Fruit fly (Drosophila melanogaster) whole organism, embryonic: ENCODE data around the gene CG34278.

ENCODE experiments used
- Blimp-1 ChIP-seq: fragments of 200-800 bp; sonication (Bioruptor generic); optimal IDR thresholded peaks from 3 replicates; lab custom pipeline; 2018; ENCODE audit warnings: missing biosample characterization, missing genetic modification characterization, mild to moderate bottlenecking, moderate library complexity, missing genetic modification reagents
- CG11398 ChIP-seq: fragments of 200-800 bp; sonication (Bioruptor generic); optimal IDR thresholded peaks from 2 replicates; lab custom pipeline; 2016; ENCODE audit warnings: missing biosample characterization, missing genetic modification characterization
- CG11456 ChIP-seq: fragments of 200-800 bp; sonication (Bioruptor generic); IDR thresholded peaks from 3 replicates; pipeline ENCODE4 v1.3.6; 2022; ENCODE audit warnings: missing biosample characterization, missing genetic modification characterization
- CG11695 ChIP-seq: fragments of 200-800 bp; sonication (Bioruptor generic); IDR thresholded peaks from 3 replicates; pipeline ENCODE4 v1.3.6; 2022; ENCODE audit warnings: missing biosample characterization, missing genetic modification characterization
- CG1233 ChIP-seq: fragments of 200-800 bp; sonication (Bioruptor generic); optimal IDR thresholded peaks from 4 replicates; lab custom pipeline; 2018; ENCODE audit warnings: missing biosample characterization, mild to moderate bottlenecking, missing genetic modification characterization
- CG1529 ChIP-seq: fragments of 200-800 bp; sonication (Bioruptor generic); optimal IDR thresholded peaks from 3 replicates; lab custom pipeline; 2018; ENCODE audit warnings: missing biosample characterization, missing genetic modification characterization
- CG15479 ChIP-seq: fragments of 200-800 bp; sonication (Bioruptor generic); optimal IDR thresholded peaks from 3 replicates; lab custom pipeline; 2019; ENCODE audit warnings: missing biosample characterization, mild to moderate bottlenecking, missing genetic modification characterization, moderate library complexity
- CG17912 ChIP-seq: fragments of 200-800 bp; sonication (Bioruptor generic); optimal IDR thresholded peaks from 2 replicates; lab custom pipeline; 2018; ENCODE audit warnings: missing biosample characterization, mild to moderate bottlenecking, missing genetic modification characterization
- CG2875 ChIP-seq: fragments of 200-800 bp; sonication (Bioruptor generic); optimal IDR thresholded peaks from 2 replicates; lab custom pipeline; 2017; ENCODE audit warnings: missing biosample characterization, mild to moderate bottlenecking, missing genetic modification characterization, missing genetic modification reagents
- CG31441 ChIP-seq: fragments of 200-800 bp; sonication (Bioruptor generic); IDR thresholded peaks from 2 replicates; pipeline ENCODE4 v1.3.6; 2022; ENCODE audit warnings: missing biosample characterization, missing genetic modification characterization
- CG32532 ChIP-seq: fragments of 200-800 bp; sonication (Bioruptor generic); IDR thresholded peaks from 2 replicates; pipeline ENCODE4 v1.3.6; 2022; ENCODE audit warnings: missing biosample characterization, missing genetic modification characterization
- CG4328 ChIP-seq: fragments of 200-800 bp; sonication (Bioruptor generic); optimal IDR thresholded peaks from 3 replicates; lab custom pipeline; 2017; ENCODE audit warnings: missing biosample characterization, missing genetic modification reagents, missing genetic modification characterization
- CG6254 ChIP-seq: fragments of 200-800 bp; sonication (Bioruptor generic); optimal IDR thresholded peaks from 3 replicates; lab custom pipeline; 2017; ENCODE audit warnings: mild to moderate bottlenecking, missing biosample characterization, missing genetic modification reagents, missing genetic modification characterization
- CG7745 ChIP-seq: fragments of 200-800 bp; sonication (Bioruptor generic); optimal IDR thresholded peaks from 2 replicates; lab custom pipeline; 2018; ENCODE audit warnings: missing biosample characterization, mild to moderate bottlenecking, missing genetic modification characterization, moderate library complexity
- CG7987 ChIP-seq: fragments of 200-800 bp; sonication (Bioruptor generic); optimal IDR thresholded peaks from 2 replicates; lab custom pipeline; 2018; ENCODE audit warnings: missing biosample characterization, mild to moderate bottlenecking, missing genetic modification characterization, moderate library complexity
- CG9727 ChIP-seq: fragments of 200-800 bp; sonication (Bioruptor generic); optimal IDR thresholded peaks from 3 replicates; lab custom pipeline; 2017; ENCODE audit warnings: missing biosample characterization, mild to moderate bottlenecking, missing genetic modification characterization
- CTCF ChIP-seq: fragments of 200-800 bp; sonication (Bioruptor generic); optimal IDR thresholded peaks from 2 replicates; lab custom pipeline; 2017; ENCODE audit warnings: missing biosample characterization, mild to moderate bottlenecking, missing genetic modification characterization, moderate library complexity
- ERR ChIP-seq: fragments of 200-800 bp; sonication (Bioruptor generic); optimal IDR thresholded peaks from 2 replicates; lab custom pipeline; 2016; ENCODE audit warnings: missing biosample characterization, missing genetic modification characterization
- Ets65A ChIP-seq: fragments of 200-800 bp; sonication (Bioruptor generic); peaks from one replicate; lab custom pipeline; 2016; ENCODE audit warnings: missing biosample characterization, missing genetic modification characterization
- HmgD ChIP-seq: fragments of 200-800 bp; sonication (Bioruptor generic); optimal IDR thresholded peaks from 3 replicates; lab custom pipeline; 2016; ENCODE audit warnings: missing biosample characterization, missing genetic modification characterization
- HmgZ ChIP-seq: fragments of 200-800 bp; sonication (Bioruptor generic); optimal IDR thresholded peaks from 2 replicates; lab custom pipeline; 2018; ENCODE audit warnings: missing biosample characterization, mild to moderate bottlenecking, missing genetic modification characterization
- Hr78 ChIP-seq, 2 experiments: fragments of 200-800 bp in 1 of 2; fragments of >200 bp in 1 of 2; sonication (Bioruptor generic) in 1 of 2; optimal IDR thresholded peaks; 2 replicates each; lab custom pipeline; 2017 to 2019; ENCODE audit warnings: missing biosample characterization in 2 of 2, missing genetic modification characterization in 2 of 2, mild to moderate bottlenecking in 1 of 2, moderate library complexity in 1 of 2
- Neu2 ChIP-seq: fragments of 200-800 bp; sonication (Bioruptor generic); optimal IDR thresholded peaks from 3 replicates; lab custom pipeline; 2016; ENCODE audit warnings: missing biosample characterization, missing genetic modification characterization, borderline replicate concordance
- Sin3A ChIP-seq: fragments of >200 bp; optimal IDR thresholded peaks from 2 replicates; lab custom pipeline; 2018
- Ssrp ChIP-seq: fragments of 200-800 bp; sonication (Bioruptor generic); optimal IDR thresholded peaks from 2 replicates; lab custom pipeline; 2018; ENCODE audit warnings: missing biosample characterization, mild to moderate bottlenecking, missing genetic modification characterization, moderate library complexity
- caup ChIP-seq: fragments of 200-800 bp; sonication (Bioruptor generic); optimal IDR thresholded peaks from 3 replicates; lab custom pipeline; 2017; ENCODE audit warnings: missing biosample characterization, mild to moderate bottlenecking, missing genetic modification characterization, moderate library complexity; ENCODE audit not compliant: severe bottlenecking
- dan ChIP-seq: fragments of 200-800 bp; sonication (Bioruptor generic); IDR thresholded peaks from 2 replicates; pipeline ENCODE4 v1.3.6; 2022; ENCODE audit warnings: missing biosample characterization, missing genetic modification characterization
- ewg ChIP-seq: fragments of 200-800 bp; sonication (Bioruptor generic); optimal IDR thresholded peaks from 3 replicates; lab custom pipeline; 2017; ENCODE audit warnings: mild to moderate bottlenecking, missing biosample characterization, missing genetic modification reagents, missing genetic modification characterization
- eyg ChIP-seq: fragments of 200-800 bp; sonication (Bioruptor generic); optimal IDR thresholded peaks from 3 replicates; lab custom pipeline; 2016; ENCODE audit warnings: missing biosample characterization, missing genetic modification characterization
- grau ChIP-seq: fragments of 200-800 bp; optimal IDR thresholded peaks from 3 replicates; lab custom pipeline; 2019; ENCODE audit warnings: missing biosample characterization, mild to moderate bottlenecking, missing genetic modification characterization, moderate library complexity
- gsb-n ChIP-seq: fragments of 200-800 bp; sonication (Bioruptor generic); optimal IDR thresholded peaks from 3 replicates; lab custom pipeline; 2018; ENCODE audit warnings: missing biosample characterization, mild to moderate bottlenecking, missing genetic modification characterization
- ham ChIP-seq: fragments of 200-800 bp; sonication (Bioruptor generic); IDR thresholded peaks from 2 replicates; pipeline ENCODE4 v1.3.6; 2022; ENCODE audit warnings: missing biosample characterization, missing genetic modification characterization
- jing ChIP-seq: fragments of 200-800 bp; sonication (Bioruptor generic); optimal IDR thresholded peaks from 2 replicates; lab custom pipeline; 2018; ENCODE audit warnings: missing biosample characterization, mild to moderate bottlenecking, missing genetic modification characterization
- ken ChIP-seq: fragments of 200-800 bp; sonication (Bioruptor generic); IDR thresholded peaks from 3 replicates; pipeline ENCODE4 v1.3.6; 2022; ENCODE audit warnings: missing biosample characterization, missing genetic modification characterization
- lilli ChIP-seq: fragments of 200-800 bp; sonication (Bioruptor generic); optimal IDR thresholded peaks from 3 replicates; lab custom pipeline; 2016; ENCODE audit warnings: missing biosample characterization, missing genetic modification characterization
- lola ChIP-seq, 3 experiments: fragments of >200 bp in 2 of 3; fragments of 200-800 bp in 1 of 3; sonication (Bioruptor generic) in 1 of 3; optimal IDR thresholded peaks; 2 replicates each; lab custom pipeline; 2017 to 2019; ENCODE audit warnings: missing biosample characterization in 3 of 3, missing genetic modification characterization in 3 of 3, mild to moderate bottlenecking in 1 of 3, moderate library complexity in 1 of 3
- mam ChIP-seq: fragments of 200-800 bp; sonication (Bioruptor generic); optimal IDR thresholded peaks from 3 replicates; lab custom pipeline; 2016; ENCODE audit warnings: missing biosample characterization, missing genetic modification characterization
- oc ChIP-seq: fragments of 200-800 bp; sonication (Bioruptor generic); optimal IDR thresholded peaks from 2 replicates; lab custom pipeline; 2018; ENCODE audit warnings: missing biosample characterization, mild to moderate bottlenecking, missing genetic modification characterization, moderate library complexity
- sd ChIP-seq: fragments of 200-800 bp; sonication (Bioruptor generic); optimal IDR thresholded peaks from 3 replicates; lab custom pipeline; 2018; ENCODE audit warnings: missing biosample characterization, mild to moderate bottlenecking, missing genetic modification characterization, moderate library complexity
- sens ChIP-seq: fragments of 200-800 bp; sonication (Bioruptor generic); peaks from one replicate; lab custom pipeline; 2016; ENCODE audit warnings: missing biosample characterization, missing genetic modification characterization
- sens-2 ChIP-seq: fragments of 200-800 bp; sonication (Bioruptor generic); IDR thresholded peaks from 2 replicates; pipeline ENCODE4 v1.3.6; 2022; ENCODE audit warnings: missing biosample characterization, missing genetic modification characterization
- sna ChIP-seq: fragments of 200-800 bp; sonication (Bioruptor generic); IDR thresholded peaks from 2 replicates; pipeline ENCODE4 v1.3.6; 2022; ENCODE audit warnings: missing biosample characterization, missing genetic modification characterization; ENCODE audit not compliant: partially characterized antibody
- stwl ChIP-seq: fragments of 200-800 bp; sonication (Bioruptor generic); optimal IDR thresholded peaks from 3 replicates; lab custom pipeline; 2018; ENCODE audit warnings: missing biosample characterization, mild to moderate bottlenecking, missing genetic modification characterization, moderate library complexity
- tna ChIP-seq: fragments of 200-800 bp; sonication (Bioruptor generic); IDR thresholded peaks from 2 replicates; pipeline ENCODE4 v1.3.6; 2022; ENCODE audit warnings: missing biosample characterization, missing genetic modification characterization; ENCODE audit not compliant: partially characterized antibody
- vvl ChIP-seq: fragments of 200-800 bp; sonication (Bioruptor generic); IDR thresholded peaks from 2 replicates; pipeline ENCODE4 v1.3.6; 2022; ENCODE audit warnings: missing biosample characterization, missing genetic modification characterization
- zf30C ChIP-seq: fragments of 200-800 bp; sonication (Bioruptor generic); optimal IDR thresholded peaks from 3 replicates; lab custom pipeline; 2018; ENCODE audit warnings: missing biosample characterization, mild to moderate bottlenecking, missing genetic modification characterization

The CG34278 gene

dm6 chr3R:17108881-17109280, 11.4 kb upstream of the CG34278 start:
- TF ChIP-seq sd (tag; lab: Kevin White, UChicago) = peak; percentile 42
- peak; percentile 50 for TF ChIP-seq stwl
- TF ChIP-seq CG32532 (GFP tag; lab: Robert Waterston, UW) = peak; percentile 20; the same call in 1 of the 2 replicates
- no peak for TF ChIP-seq Blimp-1 (GFP tag; lab: Kevin White, UChicago)
- TF ChIP-seq ERR = no peak
- no peak for TF ChIP-seq CG17912 (GFP tag; lab: Kevin White, UChicago)
- peak; percentile 93 for TF ChIP-seq CTCF (GFP tag; lab: Kevin White, UChicago)

dm6 chr3R:17110880-17111726, 9.2 kb upstream of the CG34278 start:
- TF ChIP-seq Blimp-1 (GFP tag; lab: Kevin White, UChicago) = peak; percentile 2
- peak; percentile 56 for TF ChIP-seq Neu2 (GFP tag; lab: Kevin White, UChicago)
- TF ChIP-seq jing (GFP tag; lab: Kevin White, UChicago) = no peak
- TF ChIP-seq vvl (GFP tag; lab: Robert Waterston, UW) = peak; percentile 15; the same call in 1 of the 2 replicates
- no peak for TF ChIP-seq sens-2
- no peak for TF ChIP-seq sens (GFP tag; lab: Kevin White, UChicago)
- TF ChIP-seq zf30C (GFP tag; lab: Kevin White, UChicago) = no peak
- no peak for TF ChIP-seq CG15479 (GFP tag; lab: Kevin White, UChicago)
- TF ChIP-seq mam (GFP tag; lab: Kevin White, UChicago) = no peak
- TF ChIP-seq oc (tag; lab: Kevin White, UChicago) = peak; percentile 4
- peak; percentile 6 for TF ChIP-seq gsb-n

- TF ChIP-seq Ssrp (tag; lab: Kevin White, UChicago) (no peak), CG9727 (GFP tag; lab: Kevin White, UChicago) (peak; percentile 21), Sin3A (lab: Kevin White, UChicago) (no peak), HmgZ (tag; lab: Kevin White, UChicago) (peak; percentile 1), HmgD (GFP tag; lab: Kevin White, UChicago) (no peak), CG4328 (GFP tag; lab: Kevin White, UChicago) (peak; percentile 31), eyg (GFP tag; lab: Kevin White, UChicago) (peak; percentile 17), sd (tag; lab: Kevin White, UChicago) (peak; percentile 32), caup (GFP tag; lab: Kevin White, UChicago) (peak; percentile 51), CG11695 (GFP tag; lab: Robert Waterston, UW) (peak; percentile 15; the same call in 1 of the 3 replicates), CG6254 (GFP tag; lab: Kevin White, UChicago) (peak; percentile 30), lola (GFP tag; optimal IDR thresholded peaks at IDR 0.05; lab: Kevin White, UChicago) (peak in 1 of 3 experiments; percentile 1), grau (tag; lab: Kevin White, UChicago) (peak; percentile 8), CG11398 (GFP tag; lab: Kevin White, UChicago) (no peak), Hr78 (GFP tag; optimal IDR thresholded peaks at IDR 0.05; lab: Kevin White, UChicago) (peak in 1 of 2 experiments; percentile 51), CG31441 (GFP tag; lab: Robert Waterston, UW) (no peak; the same call in 1 of the 2 replicates), CG1233 (peak; percentile 20), Ets65A (GFP tag; lab: Kevin White, UChicago) (no peak), CG1529 (GFP tag; lab: Kevin White, UChicago) (peak; percentile 35), CG2875 (GFP tag; lab: Kevin White, UChicago) (peak; percentile 37), CG7745 (tag; lab: Kevin White, UChicago) (peak; percentile 59), CG7987 (GFP tag; lab: Kevin White, UChicago) (peak; percentile 4), lilli (GFP tag; lab: Kevin White, UChicago) (no peak), tna (GFP tag; lab: Robert Waterston, UW) (no peak), dan (GFP tag; lab: Robert Waterston, UW) (no peak), ham (no peak), sna (no peak), CG11456 (GFP tag; lab: Robert Waterston, UW) (no peak), ken (GFP tag; lab: Robert Waterston, UW) (no peak), ewg (GFP tag; lab: Kevin White, UChicago) (no peak)
Observed at dm6 chr3R:17115668-17116067, 4.6 kb upstream of the CG34278 start.
